Fruit fly (Drosophila melanogaster) whole organism, adult: Measurements from ENCODE around the gene CG6026.

Experiments used
- CG11617 ChIP-seq: fragments of 200-800 bp; sonication (Bioruptor generic); optimal IDR thresholded peaks from 2 replicates; lab custom pipeline; 2017; ENCODE audit warnings: mild to moderate bottlenecking, missing biosample characterization, missing genetic modification reagents, missing genetic modification characterization
- CG12768 ChIP-seq: fragments of 200-800 bp; sonication (Bioruptor generic); optimal IDR thresholded peaks from 2 replicates; lab custom pipeline; 2017; ENCODE audit warnings: missing biosample characterization, missing genetic modification characterization, mild to moderate bottlenecking, moderate library complexity, missing genetic modification reagents
- CG1620 ChIP-seq: fragments of 200-800 bp; sonication (Bioruptor generic); optimal IDR thresholded peaks from 2 replicates; lab custom pipeline; 2016; ENCODE audit warnings: missing biosample characterization, missing genetic modification characterization
- Hr96 ChIP-seq: fragments of 200-800 bp; sonication (Bioruptor generic); optimal IDR thresholded peaks from 2 replicates; lab custom pipeline; 2016; ENCODE audit warnings: missing biosample characterization, missing genetic modification characterization
- cnc ChIP-seq, 2 experiments: fragments of >200 bp; optimal IDR thresholded peaks; 2 replicates each; lab custom pipeline; 2017
- pad ChIP-seq: fragments of 200-800 bp; sonication (Bioruptor generic); optimal IDR thresholded peaks from 3 replicates; lab custom pipeline; 2017; ENCODE audit warnings: missing biosample characterization, missing genetic modification characterization, mild to moderate bottlenecking, moderate library complexity, missing genetic modification reagents
- tj ChIP-seq: fragments of 200-800 bp; sonication (Bioruptor generic); optimal IDR thresholded peaks from 3 replicates; lab custom pipeline; 2017; ENCODE audit warnings: missing biosample characterization, mild to moderate bottlenecking, missing genetic modification characterization, moderate library complexity

dm6 chr3R:19052475-19052874, 19.1 kb downstream of the CG6026 start:
- TF ChIP-seq tj = no peak
- no peak for TF ChIP-seq CG12768 (GFP tag; lab: Kevin White, UChicago)
- no peak for TF ChIP-seq CG1620 (GFP tag; lab: Kevin White, UChicago)
- no peak for TF ChIP-seq CG11617
- no peak for TF ChIP-seq cnc (optimal IDR thresholded peaks at IDR 0.05; lab: Kevin White, UChicago)
- no peak for TF ChIP-seq pad
- no peak for TF ChIP-seq Hr96
